Worm (Caenorhabditis elegans) whole organism, L4/young adult: ENCODE results near the gene K07C5.13.

ENCODE experiments used
- W03F9.2 ChIP-seq: fragments of 150-350 bp; optimal IDR thresholded peaks from 2 replicates; lab custom pipeline; 2014; ENCODE audit warnings: missing biosample characterization, missing genetic modification characterization
- dao-5 ChIP-seq: sonication (generic microtip); optimal IDR thresholded peaks from 2 replicates; lab custom pipeline; 2016; ENCODE audit warnings: missing genotype, missing genetic modification characterization, moderate library complexity, missing compliant biosample characterization
- him-1 ChIP-seq: sonication (generic microtip); optimal IDR thresholded peaks from 2 replicates; lab custom pipeline; 2016; ENCODE audit warnings: missing genotype, missing genetic modification reagents, missing genetic modification characterization, missing compliant biosample characterization

The K07C5.13 gene

ce11 chrV:10333843-10334242 lies 8.0 kb upstream of the K07C5.13 start:
- TF ChIP-seq dao-5 (tag; lab: Kevin White, UChicago) = no peak
- TF ChIP-seq him-1 (tag; lab: Kevin White, UChicago) = no peak
- no peak for TF ChIP-seq W03F9.2 (tag; lab: Kevin White, UChicago)

- TF ChIP-seq W03F9.2 (tag; lab: Kevin White, UChicago) = peak; percentile 90
- TF ChIP-seq dao-5 (tag; lab: Kevin White, UChicago) = no peak
Observed at ce11 chrV:10338305-10338992, 3.4 kb upstream of the K07C5.13 start, which contains the start of gene arx-2. TSS of gene arx-2 (minus strand) at chrV:10338355.

ce11 chrV:10339200-10339599 lies 2.7 kb upstream of the K07C5.13 start, which contains the start of gene K07C5.2:
TSS of gene K07C5.2 (plus strand) at chrV:10339500.
- TF ChIP-seq dao-5 (tag; lab: Kevin White, UChicago) (no peak), W03F9.2 (tag; lab: Kevin White, UChicago) (no peak), him-1 (tag; lab: Kevin White, UChicago) (no peak)

- TF ChIP-seq him-1 (tag; lab: Kevin White, UChicago) = no peak
- no peak for TF ChIP-seq dao-5 (tag; lab: Kevin White, UChicago)
- TF ChIP-seq W03F9.2 (tag; lab: Kevin White, UChicago) = no peak
Observed at ce11 chrV:10342904-10343303, 1.0 kb downstream of the K07C5.13 start, which contains the start of gene K07C5.3. TSS of gene K07C5.3 (plus strand) at chrV:10343032.

- TF ChIP-seq him-1 (tag; lab: Kevin White, UChicago) (no peak), dao-5 (tag; lab: Kevin White, UChicago) (no peak), W03F9.2 (tag; lab: Kevin White, UChicago) (no peak)
Observed at ce11 chrV:10350054-10350453, 8.2 kb downstream of the K07C5.13 start, which contains the start of gene K07C5.9. TSS of gene K07C5.9 (minus strand) at chrV:10350154.

ce11 chrV:10352928-10353427 lies 11.1 kb downstream of the K07C5.13 start, which contains the start of gene nol-56:
TSS of gene nol-56 (minus strand) at chrV:10352978.
- peak; percentile 93 for TF ChIP-seq W03F9.2 (tag; lab: Kevin White, UChicago)
- TF ChIP-seq dao-5 (tag; lab: Kevin White, UChicago) = no peak
- TF ChIP-seq him-1 (tag; lab: Kevin White, UChicago) = peak; percentile 28

ce11 chrV:10355773-10356335 lies 14.0 kb downstream of the K07C5.13 start, which contains the start of gene sluh-7:
TSS of gene sluh-7 (minus strand) at chrV:10355823.
- no peak for TF ChIP-seq dao-5 (tag; lab: Kevin White, UChicago)
- peak; percentile 86 for TF ChIP-seq W03F9.2 (tag; lab: Kevin White, UChicago)
- peak; percentile 32 for TF ChIP-seq him-1 (tag; lab: Kevin White, UChicago)

- TF ChIP-seq W03F9.2 (tag; lab: Kevin White, UChicago) = no peak
- TF ChIP-seq dao-5 (tag; lab: Kevin White, UChicago) = no peak
- no peak for TF ChIP-seq him-1 (tag; lab: Kevin White, UChicago)
Observed at ce11 chrV:10357467-10357953, 15.7 kb downstream of the K07C5.13 start, which contains the start of gene ceeh-2. TSS of gene ceeh-2 (minus strand) at chrV:10357903.

ce11 chrV:10358238-10358637 lies 16.4 kb downstream of the K07C5.13 start, which contains the start of gene ttll-15:
TSS of gene ttll-15 (plus strand) at chrV:10358538.
- TF ChIP-seq him-1 (tag; lab: Kevin White, UChicago) (no peak), dao-5 (tag; lab: Kevin White, UChicago) (no peak), W03F9.2 (tag; lab: Kevin White, UChicago) (no peak)

- TF ChIP-seq dao-5 (tag; lab: Kevin White, UChicago) = no peak
- TF ChIP-seq him-1 (tag; lab: Kevin White, UChicago) = no peak
- no peak for TF ChIP-seq W03F9.2 (tag; lab: Kevin White, UChicago)
Observed at ce11 chrV:10360186-10360585, 18.3 kb downstream of the K07C5.13 start.

ce11 chrV:10361830-10362397 lies 20.1 kb downstream of the K07C5.13 start, which contains the start of gene cash-1:
TSS of gene cash-1 (plus strand) at chrV:10362261.
- TF ChIP-seq dao-5 (tag; lab: Kevin White, UChicago) = no peak
- no peak for TF ChIP-seq him-1 (tag; lab: Kevin White, UChicago)
- peak; percentile 73 for TF ChIP-seq W03F9.2 (tag; lab: Kevin White, UChicago)

- TF ChIP-seq him-1 (tag; lab: Kevin White, UChicago) (no peak), dao-5 (tag; lab: Kevin White, UChicago) (no peak), W03F9.2 (tag; lab: Kevin White, UChicago) (no peak)
Observed at ce11 chrV:10363834-10364233, 22.0 kb downstream of the K07C5.13 start.
